Fruit fly (Drosophila melanogaster): Measurements from ENCODE around the gene knrl.
A peak's percentile ranks its signal among the peaks of the same experiment; 100 is the strongest.

Gene knrl

DNA sequence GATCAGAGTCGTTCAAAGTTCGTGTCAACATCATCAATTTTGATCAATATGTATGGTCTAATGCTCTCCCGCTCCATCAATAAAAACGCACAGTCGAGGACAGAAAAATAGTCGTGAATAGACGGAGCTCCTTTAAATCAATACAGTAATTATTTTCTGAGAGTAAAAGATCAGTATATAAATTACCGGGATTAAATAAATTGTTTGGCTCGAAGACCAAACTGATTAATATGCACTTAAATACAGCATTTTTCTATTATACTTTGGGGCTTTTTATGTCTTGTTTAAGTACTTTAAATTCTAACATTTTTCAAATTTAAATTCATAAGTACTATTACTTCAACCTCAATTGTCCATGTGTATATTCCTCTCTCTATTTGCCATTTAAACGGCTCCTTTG, 14.0 kb upstream of the knrl start (continued):
- TF ChIP-seq Adf1 (GFP tag; IDR thresholded peaks at IDR 0.05), result no peak
- peak; percentile 44; the same call in 1 of the 3 replicates for TF ChIP-seq CG11695 (GFP tag; IDR thresholded peaks at IDR 0.05)
- peak; percentile 24 to 47 for TF ChIP-seq dpn (GFP tag; optimal IDR thresholded peaks at IDR 0.05)
- no peak for TF ChIP-seq Lpt (GFP tag; optimal IDR thresholded peaks at IDR 0.05)
- TF ChIP-seq tx (GFP tag; optimal IDR thresholded peaks at IDR 0.05), result no peak
- peak; percentile 59 for TF ChIP-seq CG17385 (GFP tag; optimal IDR thresholded peaks at IDR 0.05)
- peak; percentile 44 for TF ChIP-seq gcm (GFP tag; optimal IDR thresholded peaks at IDR 0.05)
- TF ChIP-seq CG7928 (GFP tag; optimal IDR thresholded peaks at IDR 0.05), result no peak
- TF ChIP-seq Side (GFP tag; optimal IDR thresholded peaks at IDR 0.05), result peak; percentile 27
- peak; percentile 30 for TF ChIP-seq CG30431 (GFP tag; optimal IDR thresholded peaks at IDR 0.05)
- TF ChIP-seq gsb-n (tag; optimal IDR thresholded peaks at IDR 0.05), result peak; percentile 51
- TF ChIP-seq CG14014 (GFP tag; IDR thresholded peaks at IDR 0.05), result peak; percentile 45; the same call in 1 of the 2 replicates
- TF ChIP-seq Fer2 (tag; optimal IDR thresholded peaks at IDR 0.05), result no peak
- TF ChIP-seq abd-A (tag; optimal IDR thresholded peaks at IDR 0.05), result no peak
- peak; percentile 1 for TF ChIP-seq CG12942 (GFP tag; optimal IDR thresholded peaks at IDR 0.05)
- no peak for TF ChIP-seq CrebB (tag; optimal IDR thresholded peaks at IDR 0.05)
- no peak for TF ChIP-seq Oaz (GFP tag; IDR thresholded peaks at IDR 0.05)
- no peak for TF ChIP-seq gt (GFP tag; IDR thresholded peaks at IDR 0.05)
- no peak for TF ChIP-seq Bgb (GFP tag; IDR thresholded peaks at IDR 0.05; ENCODE audit: partially characterized antibody)
- no peak for TF ChIP-seq CG7372 (GFP tag; IDR thresholded peaks at IDR 0.05)
- TF ChIP-seq fu2 (GFP tag; optimal IDR thresholded peaks at IDR 0.05), result no peak
- no peak for TF ChIP-seq CG7963 (GFP tag; IDR thresholded peaks at IDR 0.05; ENCODE audit: partially characterized antibody)
- TF ChIP-seq CG42726 (GFP tag; IDR thresholded peaks at IDR 0.05; ENCODE audit: partially characterized antibody), result no peak
- TF ChIP-seq Awh (GFP tag; IDR thresholded peaks at IDR 0.05), result no peak
- no peak for TF ChIP-seq CG17912 (GFP tag; optimal IDR thresholded peaks at IDR 0.05)
- TF ChIP-seq CG16815 (GFP tag; optimal IDR thresholded peaks at IDR 0.05), result peak; percentile 65
- no peak for TF ChIP-seq pan (optimal IDR thresholded peaks at IDR 0.05)
- peak in 1 of 2 experiments; percentile 20 for TF ChIP-seq pan (GFP tag; optimal IDR thresholded peaks at IDR 0.05 in 1 of 2, IDR thresholded peaks at IDR 0.05 in 1 of 2)
- no peak for TF ChIP-seq E2f2 (GFP tag; IDR thresholded peaks at IDR 0.05)
- TF ChIP-seq ind (GFP tag; optimal IDR thresholded peaks at IDR 0.05), result no peak
- no peak for TF ChIP-seq kah (GFP tag; optimal IDR thresholded peaks at IDR 0.05)
- no peak for TF ChIP-seq mirr (GFP tag; optimal IDR thresholded peaks at IDR 0.05)
- TF ChIP-seq CG8089 (GFP tag; optimal IDR thresholded peaks at IDR 0.05), result no peak
- no peak for TF ChIP-seq pita (GFP tag; optimal IDR thresholded peaks at IDR 0.05)
- peak; percentile 5 for TF ChIP-seq cwo (GFP tag; optimal IDR thresholded peaks at IDR 0.05)
- no peak for TF ChIP-seq ftz-f1 (GFP tag; optimal IDR thresholded peaks at IDR 0.05)
- TF ChIP-seq CG4328 (GFP tag; optimal IDR thresholded peaks at IDR 0.05), result no peak
- 0 out of 2 replicates have a peak, but pooled peaks have one; percentile 12 for TF ChIP-seq CG32767 (GFP tag; IDR thresholded peaks at IDR 0.05)
- TF ChIP-seq gce (GFP tag; IDR thresholded peaks at IDR 0.05), result no peak
- TF ChIP-seq wek (GFP tag; optimal IDR thresholded peaks at IDR 0.05), result no peak
- TF ChIP-seq CG1647 (GFP tag; optimal IDR thresholded peaks at IDR 0.05), result no peak
- TF ChIP-seq ems (GFP tag; optimal IDR thresholded peaks at IDR 0.05), result peak; percentile 25
- TF ChIP-seq nom (GFP tag; optimal IDR thresholded peaks at IDR 0.05), result no peak
- peak; percentile 77 for TF ChIP-seq CG8924 (tag; optimal IDR thresholded peaks at IDR 0.05)
- TF ChIP-seq ranshi (GFP tag; IDR thresholded peaks at IDR 0.05), result no peak; the same call in 1 of the 2 replicates
- TF ChIP-seq CG16813 (GFP tag; IDR thresholded peaks at IDR 0.05; ENCODE audit: partially characterized antibody), result no peak
- TF ChIP-seq D (optimal IDR thresholded peaks at IDR 0.05), result no peak
- TF ChIP-seq D (GFP tag; optimal IDR thresholded peaks at IDR 0.05), result peak; percentile 44
- no peak for TF ChIP-seq amos (GFP tag; IDR thresholded peaks at IDR 0.05; ENCODE audit: partially characterized antibody)
- no peak for TF ChIP-seq CG12071 (GFP tag; optimal IDR thresholded peaks at IDR 0.05)
- TF ChIP-seq Fer3 (tag; optimal IDR thresholded peaks at IDR 0.05), result peak; percentile 41
- no peak for TF ChIP-seq insv (GFP tag; optimal IDR thresholded peaks at IDR 0.05)

Data from whole organism, embryonic.